Worm (Caenorhabditis elegans) whole organism, L4 larva: ENCODE measurements around the gene rsa-2.

Experiments used
- D1046.2 ChIP-seq: fragments of 200-800 bp; sonication (Bioruptor generic); IDR thresholded peaks from 2 replicates; pipeline ENCODE4 v1.3.6; 2022; ENCODE audit warnings: missing genetic modification characterization, missing compliant biosample characterization
- T26A8.4 ChIP-seq: fragments of 200-800 bp; sonication (Bioruptor generic); IDR thresholded peaks from 2 replicates; pipeline ENCODE4 v1.3.6; 2022; ENCODE audit warnings: missing genetic modification characterization, missing compliant biosample characterization
- Y105C5A.15 ChIP-seq: fragments of 200-800 bp; sonication (Bioruptor generic); IDR thresholded peaks from 2 replicates; pipeline ENCODE4 v1.3.6; 2022; ENCODE audit warnings: missing genetic modification characterization, missing compliant biosample characterization
- Y75B8A.6 ChIP-seq: fragments of 200-800 bp; sonication (Bioruptor generic); IDR thresholded peaks from 2 replicates; pipeline ENCODE4 v1.3.6; 2022; ENCODE audit warnings: missing genetic modification reagents, missing genetic modification characterization, missing compliant biosample characterization
- ZK546.5 ChIP-seq, 2 experiments: sonication (generic microtip); optimal IDR thresholded peaks; 2 replicates each; lab custom pipeline; 2017; ENCODE audit warnings: missing biosample characterization in 2 of 2, missing genetic modification characterization in 2 of 2
- aly-2 ChIP-seq: sonication (generic microtip); optimal IDR thresholded peaks from 2 replicates; lab custom pipeline; 2018; ENCODE audit warnings: missing biosample characterization, missing genetic modification characterization
- ceh-20 ChIP-seq: fragments of 200-800 bp; sonication (Bioruptor generic); IDR thresholded peaks from 2 replicates; pipeline ENCODE4 v1.3.6; 2022; ENCODE audit warnings: missing genetic modification reagents, missing genetic modification characterization, missing compliant biosample characterization
- ceh-28 ChIP-seq: fragments of 150-350 bp; optimal IDR thresholded peaks from 2 replicates; lab custom pipeline; 2014; ENCODE audit warnings: missing biosample characterization, missing genetic modification reagents, missing genetic modification characterization
- ceh-44 ChIP-seq: fragments of 200-800 bp; sonication (Bioruptor generic); IDR thresholded peaks from 2 replicates; pipeline ENCODE4 v1.3.6; 2022; ENCODE audit warnings: missing genetic modification reagents, missing genetic modification characterization, missing compliant biosample characterization
- ceh-82 ChIP-seq: sonication (generic microtip); optimal IDR thresholded peaks from 2 replicates; lab custom pipeline; 2017; ENCODE audit warnings: missing biosample characterization, missing genetic modification characterization
- ces-1 ChIP-seq: fragments of 150-350 bp; sonication (generic microtip); optimal IDR thresholded peaks from 4 replicates; lab custom pipeline; 2014; ENCODE audit warnings: missing biosample characterization, missing genetic modification reagents, missing genetic modification characterization
- cey-2 ChIP-seq: sonication (generic microtip); optimal IDR thresholded peaks from 3 replicates; lab custom pipeline; 2017; ENCODE audit warnings: missing genetic modification characterization, mild to moderate bottlenecking, missing compliant biosample characterization, antibody characterized with exemption, borderline replicate concordance; ENCODE audit not compliant: insufficient read depth
- ctbp-1 ChIP-seq: fragments of 200-800 bp; sonication (Bioruptor generic); IDR thresholded peaks from 2 replicates; pipeline ENCODE4 v1.3.6; 2022; ENCODE audit warnings: missing genetic modification reagents, missing genetic modification characterization, missing compliant biosample characterization
- daf-19 ChIP-seq: fragments of 200-800 bp; sonication (Bioruptor generic); conservative IDR thresholded peaks from 2 replicates; pipeline ENCODE4 v1.3.6; 2022; ENCODE audit warnings: missing genetic modification characterization, missing compliant biosample characterization
- egl-27 ChIP-seq: sonication (generic microtip); optimal IDR thresholded peaks from 3 replicates; lab custom pipeline; 2017; ENCODE audit warnings: missing biosample characterization, missing genetic modification reagents, missing genetic modification characterization
- fkh-10 ChIP-seq: fragments of 150-350 bp; optimal IDR thresholded peaks from 2 replicates; lab custom pipeline; 2014; ENCODE audit warnings: missing biosample characterization, missing genetic modification reagents, missing genetic modification characterization
- gei-8 ChIP-seq: fragments of 200-800 bp; sonication (Bioruptor generic); optimal IDR thresholded peaks from 2 replicates; lab custom pipeline; 2018; ENCODE audit warnings: mild to moderate bottlenecking, missing genetic modification characterization, missing compliant biosample characterization
- hif-1 ChIP-seq, 2 experiments: sonication (generic microtip); optimal IDR thresholded peaks; 2 replicates each; lab custom pipeline; 2016 to 2017; ENCODE audit warnings: missing compliant biosample characterization in 2 of 2, missing genetic modification characterization in 2 of 2, missing genetic modification reagents in 2 of 2, missing genotype in 2 of 2, mild to moderate bottlenecking in 1 of 2
- hlh-30 ChIP-seq: sonication (generic microtip); optimal IDR thresholded peaks from 2 replicates; lab custom pipeline; 2017; ENCODE audit warnings: antibody characterized with exemption, mild to moderate bottlenecking, missing genetic modification characterization, missing compliant biosample characterization; ENCODE audit not compliant: insufficient read depth
- lin-1 ChIP-seq: fragments of 200-800 bp; sonication (Bioruptor generic); IDR thresholded peaks from 2 replicates; pipeline ENCODE4 v1.3.6; 2022; ENCODE audit warnings: missing genetic modification reagents, missing genetic modification characterization, missing compliant biosample characterization
- lin-13 ChIP-seq: fragments of 150-350 bp; optimal IDR thresholded peaks from 2 replicates; lab custom pipeline; 2014; ENCODE audit warnings: missing biosample characterization, missing genetic modification reagents, missing genetic modification characterization
- lin-38 ChIP-seq: fragments of 200-800 bp; sonication (Bioruptor generic); IDR thresholded peaks from 2 replicates; pipeline ENCODE4 v1.3.6; 2022; ENCODE audit warnings: missing genetic modification reagents, missing genetic modification characterization, missing compliant biosample characterization
- lsy-2 ChIP-seq, 2 experiments: fragments of 150-350 bp in 1 of 2; sonication (generic microtip) in 1 of 2; optimal IDR thresholded peaks; 2 replicates each; lab custom pipeline; 2014 to 2017; ENCODE audit warnings: missing biosample characterization in 2 of 2, missing genetic modification characterization in 2 of 2
- mdl-1 ChIP-seq, 2 experiments: fragments of 150-350 bp in 1 of 2; sonication (generic microtip) in 1 of 2; optimal IDR thresholded peaks; 2 replicates each; lab custom pipeline; 2014 to 2017; ENCODE audit warnings: missing biosample characterization in 2 of 2, missing genetic modification characterization in 2 of 2
- mes-2 ChIP-seq: sonication (generic microtip); optimal IDR thresholded peaks from 2 replicates; lab custom pipeline; 2016; ENCODE audit warnings: missing genotype, mild to moderate bottlenecking, missing genetic modification characterization, missing compliant biosample characterization; ENCODE audit not compliant: poor library complexity, severe bottlenecking
- nhr-11 ChIP-seq: fragments of 150-350 bp; optimal IDR thresholded peaks from 2 replicates; lab custom pipeline; 2014; ENCODE audit warnings: missing biosample characterization, missing genetic modification characterization
- nhr-25 ChIP-seq: sonication (generic microtip); optimal IDR thresholded peaks from 2 replicates; lab custom pipeline; 2017; ENCODE audit warnings: missing genetic modification characterization, mild to moderate bottlenecking, missing compliant biosample characterization, antibody characterized with exemption, moderate library complexity, borderline replicate concordance; ENCODE audit not compliant: insufficient read depth
- nhr-28 ChIP-seq: fragments of 150-350 bp; optimal IDR thresholded peaks from 2 replicates; lab custom pipeline; 2014; ENCODE audit warnings: missing biosample characterization, missing genetic modification characterization
- nhr-41 ChIP-seq: fragments of 200-800 bp; sonication (Bioruptor generic); IDR thresholded peaks from 2 replicates; pipeline ENCODE4 v1.3.6; 2022; ENCODE audit warnings: missing genetic modification reagents, missing genetic modification characterization, missing compliant biosample characterization
- nhr-42 ChIP-seq: fragments of 200-800 bp; sonication (Bioruptor generic); IDR thresholded peaks from 2 replicates; pipeline ENCODE4 v1.3.6; 2022; ENCODE audit warnings: missing genetic modification characterization, missing compliant biosample characterization
- nhr-6 ChIP-seq: fragments of 150-350 bp; optimal IDR thresholded peaks from 2 replicates; lab custom pipeline; 2014; ENCODE audit warnings: missing biosample characterization, missing genetic modification characterization
- pqm-1 ChIP-seq: sonication (generic microtip); optimal IDR thresholded peaks from 2 replicates; lab custom pipeline; 2017; ENCODE audit warnings: missing biosample characterization, missing genetic modification characterization
- spr-3 ChIP-seq: fragments of 200-800 bp; sonication (Bioruptor generic); optimal IDR thresholded peaks from 2 replicates; lab custom pipeline; 2018; ENCODE audit warnings: mild to moderate bottlenecking, missing genetic modification characterization, missing compliant biosample characterization
- tag-97 ChIP-seq: fragments of 200-800 bp; sonication (Bioruptor generic); IDR thresholded peaks from 2 replicates; pipeline ENCODE4 v1.3.6; 2022; ENCODE audit warnings: missing genetic modification characterization, missing compliant biosample characterization
- vab-7 ChIP-seq: fragments of 200-800 bp; sonication (Bioruptor generic); IDR thresholded peaks from 2 replicates; pipeline ENCODE4 v1.3.6; 2022; ENCODE audit warnings: missing genetic modification reagents, missing genetic modification characterization, missing compliant biosample characterization
- ztf-11 ChIP-seq: fragments of 150-350 bp; optimal IDR thresholded peaks from 2 replicates; lab custom pipeline; 2014; ENCODE audit warnings: missing biosample characterization, missing genetic modification characterization

The rsa-2 gene

DNA sequence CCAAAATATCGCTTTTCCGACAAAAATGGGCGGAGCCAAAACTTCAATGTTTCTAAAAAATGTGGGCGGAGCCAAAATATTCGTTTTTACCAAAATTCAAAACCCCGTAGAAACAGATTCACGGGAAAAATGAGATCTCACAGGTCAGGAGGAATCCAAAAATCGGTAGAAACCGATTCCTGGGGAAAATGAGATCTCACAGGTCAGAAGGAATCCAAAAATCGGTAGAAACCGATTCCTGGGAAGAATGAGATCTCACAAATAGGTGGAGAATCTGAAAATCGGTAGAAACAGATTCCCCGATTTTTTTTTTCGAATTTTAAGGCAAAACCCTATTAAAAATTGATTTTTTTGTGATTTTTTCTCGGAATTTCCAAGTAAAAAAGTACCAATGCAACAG lies 30.2 kb downstream of the rsa-2 start (continued):
- no peak for TF ChIP-seq ceh-20 (GFP tag; lab: Robert Waterston, UW)

DNA sequence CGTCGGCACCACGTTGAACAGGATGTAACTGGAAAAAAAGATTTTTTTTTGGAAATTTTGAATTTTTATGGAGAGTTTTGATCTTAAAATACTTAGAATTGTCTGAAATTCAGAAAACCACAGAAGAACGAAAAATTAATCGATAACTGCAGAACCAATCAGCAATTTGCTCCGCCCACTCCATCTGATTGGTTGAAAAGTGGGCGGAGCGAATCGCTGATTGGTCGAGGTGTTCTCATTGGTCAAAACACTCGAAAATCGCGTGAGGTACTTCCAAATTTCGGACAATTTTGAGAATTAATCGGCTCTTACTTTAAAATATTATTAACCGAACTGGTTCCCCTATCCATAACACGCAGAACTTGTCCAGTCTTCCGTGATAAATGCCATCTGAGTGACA lies 32.4 kb downstream of the rsa-2 start:
- TF ChIP-seq tag-97 (GFP tag; lab: Robert Waterston, UW) (no peak), pqm-1 (tag; lab: Kevin White, UChicago) (no peak), vab-7 (GFP tag; lab: Robert Waterston, UW) (no peak), spr-3 (GFP tag; lab: Kevin White, UChicago) (no peak), nhr-25 (tag; lab: Kevin White, UChicago) (no peak), fkh-10 (GFP tag; lab: Kevin White, UChicago) (no peak), gei-8 (GFP tag; lab: Kevin White, UChicago) (no peak), nhr-6 (tag; lab: Kevin White, UChicago) (no peak), T26A8.4 (GFP tag; lab: Robert Waterston, UW) (no peak), lin-1 (no peak), egl-27 (tag; lab: Kevin White, UChicago) (no peak), hif-1 (tag; optimal IDR thresholded peaks at IDR 0.05; lab: Kevin White, UChicago) (no peak), daf-19 (GFP tag; lab: Robert Waterston, UW) (no peak), ctbp-1 (no peak), nhr-41 (GFP tag; lab: Robert Waterston, UW) (no peak)

DNA sequence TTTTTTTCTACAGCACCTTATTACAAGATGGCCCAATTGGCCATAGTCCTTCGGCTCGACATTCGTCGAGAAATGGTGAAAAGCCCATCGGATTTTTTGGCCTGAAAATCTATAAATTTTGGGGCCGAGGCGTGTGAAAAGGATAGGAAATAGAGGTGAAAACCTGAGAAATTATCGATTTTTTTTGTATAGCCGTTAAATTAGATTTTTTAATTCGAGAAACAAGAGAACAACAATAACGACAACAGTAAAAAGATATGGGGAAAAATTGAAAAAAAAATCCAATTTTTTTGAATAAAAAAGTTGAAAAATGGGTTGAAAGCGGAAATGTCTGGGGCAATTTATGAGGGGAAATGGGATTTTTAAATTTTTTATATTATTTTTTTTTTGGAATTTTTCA lies 36.6 kb downstream of the rsa-2 start, which contains the start of gene hmt-1:
TSS of gene hmt-1 (minus strand) at position 101 of the 400 bp plus-strand sequence.
- TF ChIP-seq hif-1 (tag; optimal IDR thresholded peaks at IDR 0.05; lab: Kevin White, UChicago): no peak
- TF ChIP-seq ces-1 (GFP tag; lab: Kevin White, UChicago): no peak
- TF ChIP-seq mdl-1 (tag; optimal IDR thresholded peaks at IDR 0.05; lab: Kevin White, UChicago): no peak
- no peak for TF ChIP-seq Y105C5A.15 (GFP tag; lab: Robert Waterston, UW)
- no peak for TF ChIP-seq gei-8 (GFP tag; lab: Kevin White, UChicago)
- TF ChIP-seq, all 104 proteins: peak for 0

DNA sequence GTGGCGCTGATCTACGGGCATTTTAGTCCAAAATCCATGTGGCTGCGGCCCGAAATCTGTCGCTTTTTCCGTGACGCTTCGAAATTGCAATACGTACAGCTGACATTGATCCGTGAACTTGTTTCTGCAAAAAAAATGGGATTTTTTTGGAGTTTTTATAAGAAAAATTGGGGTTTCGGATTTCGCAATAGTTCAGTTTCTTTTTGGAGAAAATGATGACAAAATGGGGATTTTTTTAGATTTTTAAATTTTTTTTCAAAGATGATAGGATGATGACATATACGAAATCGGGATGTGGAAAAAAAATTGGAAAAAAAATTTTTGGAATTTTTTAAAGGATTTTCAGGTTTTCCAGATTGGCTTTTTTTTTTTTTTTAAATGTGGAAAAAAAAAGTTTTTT lies 38.0 kb downstream of the rsa-2 start:
- TF ChIP-seq Y75B8A.6: no peak
- TF ChIP-seq lin-13: no peak
- TF ChIP-seq cey-2 (tag; lab: Kevin White, UChicago): no peak
- no peak for TF ChIP-seq ceh-28 (tag; lab: Kevin White, UChicago)
- TF ChIP-seq ceh-44: no peak
- TF ChIP-seq nhr-41 (GFP tag; lab: Robert Waterston, UW): no peak
- TF ChIP-seq aly-2 (tag; lab: Kevin White, UChicago): no peak
- TF ChIP-seq spr-3 (GFP tag; lab: Kevin White, UChicago): no peak
- TF ChIP-seq D1046.2: no peak
- TF ChIP-seq mes-2 (tag; lab: Kevin White, UChicago): no peak
- TF ChIP-seq lin-38 (GFP tag; lab: Robert Waterston, UW): no peak
- no peak for TF ChIP-seq nhr-42 (GFP tag; lab: Robert Waterston, UW)
- no peak for TF ChIP-seq nhr-28 (tag; lab: Kevin White, UChicago)
- no peak for TF ChIP-seq ceh-82
- TF ChIP-seq ztf-11 (tag; lab: Kevin White, UChicago): no peak
- TF ChIP-seq tag-97 (GFP tag; lab: Robert Waterston, UW): no peak
- no peak for TF ChIP-seq nhr-11 (tag; lab: Kevin White, UChicago)
- TF ChIP-seq ZK546.5 (tag; optimal IDR thresholded peaks at IDR 0.05; lab: Kevin White, UChicago): no peak
- TF ChIP-seq lsy-2 (tag; optimal IDR thresholded peaks at IDR 0.05; lab: Kevin White, UChicago): no peak
- no peak for TF ChIP-seq hlh-30 (tag; lab: Kevin White, UChicago)
